Worm (Caenorhabditis elegans) whole organism, early embryonic: ENCODE measurements around the gene F21D9.1.

ENCODE experiments used
- F13C5.2 ChIP-seq: sonication (generic microtip); optimal IDR thresholded peaks from 2 replicates; lab custom pipeline; 2017; ENCODE audit warnings: mild to moderate bottlenecking, missing genetic modification characterization, inconsistent platforms, missing compliant biosample characterization
- aly-1 ChIP-seq: sonication (generic microtip); optimal IDR thresholded peaks from 2 replicates; lab custom pipeline; 2016; ENCODE audit warnings: missing genetic modification characterization, missing compliant biosample characterization
- ama-1 ChIP-seq: fragments of 150-350 bp; optimal IDR thresholded peaks from 2 replicates; lab custom pipeline; 2014
- ceh-13 ChIP-seq: fragments of 200-800 bp; sonication (Bioruptor generic); optimal IDR thresholded peaks from 2 replicates; lab custom pipeline; 2018; ENCODE audit warnings: mild to moderate bottlenecking, missing genetic modification characterization, missing compliant biosample characterization
- ceh-36 ChIP-seq: sonication (generic microtip); optimal IDR thresholded peaks from 2 replicates; lab custom pipeline; 2016; ENCODE audit warnings: missing genetic modification characterization, inconsistent platforms, missing compliant biosample characterization
- ets-7 ChIP-seq: sonication (generic microtip); optimal IDR thresholded peaks from 2 replicates; lab custom pipeline; 2016; ENCODE audit warnings: missing genotype, missing genetic modification characterization, missing compliant biosample characterization
- flt-1 ChIP-seq: fragments of 200-800 bp; sonication (Bioruptor generic); IDR thresholded peaks from 2 replicates; pipeline ENCODE4 v1.3.6; 2022; ENCODE audit warnings: missing genetic modification characterization, missing compliant biosample characterization
- hmbx-1 ChIP-seq: sonication (generic microtip); optimal IDR thresholded peaks from 2 replicates; lab custom pipeline; 2016; ENCODE audit warnings: mild to moderate bottlenecking, missing genetic modification characterization, missing compliant biosample characterization
- pes-1 ChIP-seq: fragments of 200-800 bp; sonication (Bioruptor generic); IDR thresholded peaks from 2 replicates; pipeline ENCODE4 v1.3.6; 2022; ENCODE audit warnings: missing genetic modification reagents, missing genetic modification characterization, missing compliant biosample characterization
- sea-1 ChIP-seq: fragments of 200-800 bp; sonication (Bioruptor generic); conservative IDR thresholded peaks from 2 replicates; pipeline ENCODE4 v1.3.6; 2022; ENCODE audit warnings: missing genetic modification characterization, missing compliant biosample characterization
- tbx-37 ChIP-seq: fragments of 200-800 bp; sonication (Bioruptor generic); conservative IDR thresholded peaks from 2 replicates; pipeline ENCODE4 v1.3.6; 2022; ENCODE audit warnings: missing genetic modification reagents, missing genetic modification characterization, missing compliant biosample characterization
- tra-4 ChIP-seq: sonication (generic microtip); optimal IDR thresholded peaks from 2 replicates; lab custom pipeline; 2017; ENCODE audit warnings: missing genetic modification characterization, missing compliant biosample characterization

- TF ChIP-seq ama-1 (lab: Kevin White, UChicago) (no peak), tra-4 (tag; lab: Kevin White, UChicago) (no peak), tbx-37 (GFP tag; lab: Robert Waterston, UW) (no peak), flt-1 (GFP tag; lab: Robert Waterston, UW) (no peak), ceh-13 (no peak), hmbx-1 (tag; lab: Kevin White, UChicago) (no peak), pes-1 (GFP tag; lab: Robert Waterston, UW) (no peak), ceh-36 (no peak), F13C5.2 (no peak), aly-1 (tag; lab: Kevin White, UChicago) (no peak), sea-1 (GFP tag; lab: Robert Waterston, UW) (no peak), ets-7 (tag; lab: Kevin White, UChicago) (no peak)
Observed at ce11 chrV:19312975-19313374, 48.7 kb downstream of the F21D9.1 start, which contains the start of gene fbxb-64.
